Fruit fly (Drosophila melanogaster): ENCODE measurements around the gene shep.

Gene shep

DNA sequence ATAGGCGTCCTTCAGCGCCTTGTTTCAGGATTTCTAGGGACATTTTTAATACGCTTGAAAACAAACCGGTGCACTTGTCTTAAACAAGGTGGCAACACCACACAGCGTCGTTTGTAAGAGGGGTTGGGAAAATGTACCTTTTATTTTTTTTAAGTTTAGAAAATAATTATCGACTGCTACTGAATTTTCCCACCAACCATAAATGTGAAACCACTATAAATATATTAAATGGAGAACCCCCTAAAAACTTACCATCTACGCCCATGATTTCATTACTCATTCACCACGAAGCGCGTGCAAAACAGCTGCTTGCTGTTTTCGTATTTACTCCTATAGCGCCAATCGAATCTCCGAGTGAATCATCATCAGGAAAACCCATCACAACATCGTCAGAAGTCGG is 138.4 kb downstream of the shep start, which contains the start of the genes Tcs5 and CHMP2B (continued):
- TF ChIP-seq grau (tag; optimal IDR thresholded peaks at IDR 0.05), result peak; percentile 99
- TF ChIP-seq CG15011 (GFP tag; optimal IDR thresholded peaks at IDR 0.05), result peak; percentile 99
- peak; percentile 80 for TF ChIP-seq Sry-β (GFP tag; optimal IDR thresholded peaks at IDR 0.05)
- peak; percentile 99 for TF ChIP-seq CG13296 (GFP tag; optimal IDR thresholded peaks at IDR 0.05)
- TF ChIP-seq lab (GFP tag; optimal IDR thresholded peaks at IDR 0.05), result peak; percentile 100
- TF ChIP-seq Scr (GFP tag; IDR thresholded peaks at IDR 0.05; ENCODE audit: partially characterized antibody), result peak; percentile 30; the same call in 1 of the 2 replicates
- no peak for TF ChIP-seq mld (GFP tag; IDR thresholded peaks at IDR 0.05; ENCODE audit: partially characterized antibody)
- TF ChIP-seq unc-4 (GFP tag; IDR thresholded peaks at IDR 0.05; ENCODE audit: partially characterized antibody), result no peak
- TF ChIP-seq B-H1 (GFP tag; IDR thresholded peaks at IDR 0.05), result peak; percentile 100
- peak; percentile 100 for TF ChIP-seq peb (GFP tag; IDR thresholded peaks at IDR 0.05)
- peak; percentile 100 for TF ChIP-seq ci (GFP tag; IDR thresholded peaks at IDR 0.05)
- peak; percentile 100 for TF ChIP-seq cato (GFP tag; optimal IDR thresholded peaks at IDR 0.05; ENCODE audit: borderline replicate concordance)
- peak; percentile 54 for TF ChIP-seq knrl (GFP tag; IDR thresholded peaks at IDR 0.05; ENCODE audit: partially characterized antibody)
- TF ChIP-seq abd-A (tag; optimal IDR thresholded peaks at IDR 0.05), result no peak
- TF ChIP-seq CG14710 (tag; optimal IDR thresholded peaks at IDR 0.05), result peak; percentile 99
- TF ChIP-seq CG33557 (GFP tag; optimal IDR thresholded peaks at IDR 0.05), result peak; percentile 99
- TF ChIP-seq nmo (GFP tag; optimal IDR thresholded peaks at IDR 0.05), result peak; percentile 100
- TF ChIP-seq tna (GFP tag; IDR thresholded peaks at IDR 0.05; ENCODE audit: partially characterized antibody), result no peak
- TF ChIP-seq Fer3 (tag; optimal IDR thresholded peaks at IDR 0.05), result peak; percentile 100
- peak; percentile 94 for TF ChIP-seq CG2116 (GFP tag; optimal IDR thresholded peaks at IDR 0.05)
- peak in 1 of 2 experiments; percentile 87 for TF ChIP-seq tll (GFP tag; optimal IDR thresholded peaks at IDR 0.05)
- peak; percentile 97 for TF ChIP-seq sd (tag; optimal IDR thresholded peaks at IDR 0.05)
- peak; percentile 100 for TF ChIP-seq HLH3B (GFP tag; IDR thresholded peaks at IDR 0.05)
- peak; percentile 99 for TF ChIP-seq pb (GFP tag; optimal IDR thresholded peaks at IDR 0.05)
- peak; percentile 99 for TF ChIP-seq CG15601 (tag; optimal IDR thresholded peaks at IDR 0.05)
- peak; percentile 100 for TF ChIP-seq dati (GFP tag; IDR thresholded peaks at IDR 0.05)
- peak; percentile 51; the same call in 1 of the 3 replicates for TF ChIP-seq CG6791 (GFP tag; IDR thresholded peaks at IDR 0.05; ENCODE audit: partially characterized antibody)
- TF ChIP-seq vfl (GFP tag; optimal IDR thresholded peaks at IDR 0.05), result peak; percentile 100
- peak; percentile 96 for TF ChIP-seq lbe (GFP tag; optimal IDR thresholded peaks at IDR 0.05)
- TF ChIP-seq CG10147 (GFP tag; optimal IDR thresholded peaks at IDR 0.05), result peak; percentile 99
- TF ChIP-seq Dip2 (GFP tag; IDR thresholded peaks at IDR 0.05), result peak; percentile 85
- TF ChIP-seq CG18764 (GFP tag; optimal IDR thresholded peaks at IDR 0.05), result peak; percentile 99
- peak; percentile 100 for TF ChIP-seq Mad (GFP tag; optimal IDR thresholded peaks at IDR 0.05)
- peak; percentile 100 for TF ChIP-seq klu (GFP tag; IDR thresholded peaks at IDR 0.05)
- peak; percentile 100 for TF ChIP-seq otp (GFP tag; IDR thresholded peaks at IDR 0.05)
- TF ChIP-seq CoRest (tag; optimal IDR thresholded peaks at IDR 0.05), result peak; percentile 100
- TF ChIP-seq bab2 (GFP tag; optimal IDR thresholded peaks at IDR 0.05), result peak; percentile 100
- peak; percentile 77 for TF ChIP-seq hkb (optimal IDR thresholded peaks at IDR 0.05)
- TF ChIP-seq hkb (GFP tag; IDR thresholded peaks at IDR 0.05), result peak; percentile 100
- TF ChIP-seq jumu (GFP tag; optimal IDR thresholded peaks at IDR 0.05), result peak; percentile 100
- TF ChIP-seq CG8924 (tag; optimal IDR thresholded peaks at IDR 0.05), result peak; percentile 99
- peak; percentile 99 for TF ChIP-seq CG12071 (GFP tag; optimal IDR thresholded peaks at IDR 0.05)
- TF ChIP-seq trh (GFP tag; optimal IDR thresholded peaks at IDR 0.05), result peak; percentile 100
- peak; percentile 99 for TF ChIP-seq luna (GFP tag; optimal IDR thresholded peaks at IDR 0.05)
- peak; percentile 100 for TF ChIP-seq esg (GFP tag; conservative IDR thresholded peaks at IDR 0.05)
- TF ChIP-seq vvl (GFP tag; IDR thresholded peaks at IDR 0.05), result peak; percentile 100
- no peak; the same call in 1 of the 2 replicates for TF ChIP-seq inv (GFP tag; IDR thresholded peaks at IDR 0.05; ENCODE audit: partially characterized antibody)
- peak; percentile 98 for TF ChIP-seq run (tag; optimal IDR thresholded peaks at IDR 0.05)
- TF ChIP-seq dpn (GFP tag; optimal IDR thresholded peaks at IDR 0.05), result peak; percentile 100

Data from whole organism, embryonic.